Worm (Caenorhabditis elegans): Measurements from ENCODE around the gene algn-7.

algn-7 gene

ce11 chrV:19882916-19883315 lies 51.2 kb downstream of the algn-7 start, which contains the start of gene Y116F11B.13:
Gene Y116F11B.13, plus strand, starts transcription at chrV:19883216.
- TF ChIP-seq R02D3.7 (tag; optimal IDR thresholded peaks at IDR 0.05) (no peak), ztf-1 (GFP tag; conservative IDR thresholded peaks at IDR 0.05) (no peak), elt-1 (tag; optimal IDR thresholded peaks at IDR 0.05) (no peak)
